Worm (Caenorhabditis elegans): ENCODE measurements around the gene lin-14.

Gene lin-14

DNA sequence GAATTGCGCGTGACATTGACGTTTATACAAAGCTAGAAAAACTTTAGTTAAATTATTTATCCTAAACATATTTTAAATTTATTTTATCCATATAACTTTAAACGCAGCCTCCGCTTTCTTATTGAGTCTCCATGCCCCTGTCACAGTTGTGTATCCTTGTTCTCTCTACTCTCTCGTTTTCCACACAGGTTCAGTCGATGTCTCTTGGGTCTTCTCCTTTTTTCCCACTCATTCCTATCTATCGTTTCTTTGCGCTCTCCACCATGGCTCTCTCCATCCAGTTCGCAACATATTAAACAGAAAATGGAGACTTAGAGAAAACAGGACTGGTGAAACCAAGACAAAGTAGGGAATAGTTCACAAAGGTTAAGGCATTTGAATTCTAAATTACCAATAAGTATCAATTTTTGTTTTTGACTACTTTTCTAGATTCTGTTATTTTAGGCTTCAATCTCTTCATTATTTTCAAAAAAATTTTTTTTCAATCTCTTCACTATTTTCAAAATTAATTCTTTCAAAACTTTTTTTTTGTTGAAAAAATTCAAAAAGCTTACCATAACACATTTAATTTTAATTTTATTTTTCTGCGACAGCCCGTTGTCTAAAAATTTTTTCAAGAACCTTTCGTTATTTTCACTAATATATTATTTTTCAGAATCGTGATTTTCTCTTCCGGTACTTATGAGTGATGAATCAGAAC is 56.8 kb downstream of the lin-14 start, which contains the start of gene sdc-2 (continued):
- TF ChIP-seq mdl-1 (tag; optimal IDR thresholded peaks at IDR 0.05): peak in 1 of 2 experiments; percentile 49
- peak; percentile 91 for TF ChIP-seq nhr-102 (tag; optimal IDR thresholded peaks at IDR 0.05)
- no peak for TF ChIP-seq lin-15B (tag; optimal IDR thresholded peaks at IDR 0.05)
- 0 out of 2 replicates have a peak, but pooled peaks have one; percentile 66 for TF ChIP-seq saeg-2 (GFP tag; IDR thresholded peaks at IDR 0.05)
- TF ChIP-seq mdt-29 (GFP tag; IDR thresholded peaks at IDR 0.05): no peak
- TF ChIP-seq set-16 (GFP tag; IDR thresholded peaks at IDR 0.05): no peak
- no peak for TF ChIP-seq daf-12 (tag; optimal IDR thresholded peaks at IDR 0.05)
- peak in 1 of 2 experiments; percentile 36 for TF ChIP-seq hif-1 (tag; optimal IDR thresholded peaks at IDR 0.05)
- no peak for TF ChIP-seq Y48G9A.11 (GFP tag; IDR thresholded peaks at IDR 0.05)
- no peak for TF ChIP-seq lin-38 (GFP tag; IDR thresholded peaks at IDR 0.05)
- no peak for TF ChIP-seq D1046.2 (GFP tag; IDR thresholded peaks at IDR 0.05)
- no peak for TF ChIP-seq nhr-25 (tag; optimal IDR thresholded peaks at IDR 0.05; ENCODE audit: borderline replicate concordance, insufficient read depth)
- TF ChIP-seq egl-43 (GFP tag; IDR thresholded peaks at IDR 0.05): no peak
- no peak for TF ChIP-seq lin-29 (GFP tag; IDR thresholded peaks at IDR 0.05)
- no peak for TF ChIP-seq ama-1 (optimal IDR thresholded peaks at IDR 0.05)
- TF ChIP-seq mes-2 (tag; optimal IDR thresholded peaks at IDR 0.05; ENCODE audit: poor library complexity, severe bottlenecking): peak; percentile 88
- TF ChIP-seq fkh-10 (GFP tag; optimal IDR thresholded peaks at IDR 0.05): peak; percentile 61
- no peak for TF ChIP-seq F44E2.7 (GFP tag; IDR thresholded peaks at IDR 0.05)
- TF ChIP-seq F37D6.2 (tag; optimal IDR thresholded peaks at IDR 0.05): peak; percentile 77
- TF ChIP-seq ceh-44 (GFP tag; IDR thresholded peaks at IDR 0.05): no peak
- TF ChIP-seq ceh-82 (tag; optimal IDR thresholded peaks at IDR 0.05): no peak
- TF ChIP-seq lir-3 (tag; optimal IDR thresholded peaks at IDR 0.05): no peak
- TF ChIP-seq dpl-1 (GFP tag; optimal IDR thresholded peaks at IDR 0.05): peak; percentile 39
- peak; percentile 87 for TF ChIP-seq duxl-1 (tag; optimal IDR thresholded peaks at IDR 0.05; ENCODE audit: poor library complexity)
- no peak for TF ChIP-seq sdz-12 (GFP tag; optimal IDR thresholded peaks at IDR 0.05)
- TF ChIP-seq nhr-77 (tag; optimal IDR thresholded peaks at IDR 0.05): peak; percentile 96
- no peak for TF ChIP-seq zag-1 (tag; optimal IDR thresholded peaks at IDR 0.05)
- peak; percentile 85 for TF ChIP-seq nhr-42 (GFP tag; IDR thresholded peaks at IDR 0.05)
- peak; percentile 63 for TF ChIP-seq zip-2 (tag; optimal IDR thresholded peaks at IDR 0.05)
- peak; percentile 20 for TF ChIP-seq nhr-237 (tag; optimal IDR thresholded peaks at IDR 0.05)
- TF ChIP-seq arid-1 (GFP tag; conservative IDR thresholded peaks at IDR 0.05): peak; percentile 48; the same call in 1 of the 2 replicates
- peak; percentile 81 for TF ChIP-seq rbr-2 (tag; optimal IDR thresholded peaks at IDR 0.05)
- no peak for TF ChIP-seq ZK337.2 (GFP tag; IDR thresholded peaks at IDR 0.05)
- TF ChIP-seq T26A8.4 (GFP tag; IDR thresholded peaks at IDR 0.05): peak; percentile 78
- no peak for TF ChIP-seq F26F4.8 (GFP tag; conservative IDR thresholded peaks at IDR 0.05)
- TF ChIP-seq hmg-1.1 (GFP tag; IDR thresholded peaks at IDR 0.05): peak; percentile 90
- no peak for TF ChIP-seq pqm-1 (tag; optimal IDR thresholded peaks at IDR 0.05)
- TF ChIP-seq jun-1 (tag; optimal IDR thresholded peaks at IDR 0.05): peak; percentile 50
- TF ChIP-seq nhr-11 (tag; optimal IDR thresholded peaks at IDR 0.05): peak; percentile 75
- peak; percentile 70 for TF ChIP-seq spr-1 (tag; optimal IDR thresholded peaks at IDR 0.05)
- no peak for TF ChIP-seq snpc-1.2 (GFP tag; IDR thresholded peaks at IDR 0.05)
- TF ChIP-seq cey-2 (tag; optimal IDR thresholded peaks at IDR 0.05; ENCODE audit: borderline replicate concordance, insufficient read depth): no peak
- TF ChIP-seq hlh-30 (tag; optimal IDR thresholded peaks at IDR 0.05; ENCODE audit: insufficient read depth): peak; percentile 80
- TF ChIP-seq F49E8.2 (tag; optimal IDR thresholded peaks at IDR 0.05; ENCODE audit: borderline replicate concordance): no peak
- TF ChIP-seq daf-19 (GFP tag; conservative IDR thresholded peaks at IDR 0.05): no peak
- no peak for TF ChIP-seq attf-4 (tag; optimal IDR thresholded peaks at IDR 0.05)
- no peak for TF ChIP-seq ztf-11 (tag; optimal IDR thresholded peaks at IDR 0.05)
- TF ChIP-seq madf-9 (GFP tag; conservative IDR thresholded peaks at IDR 0.05): peak; percentile 26; the same call in 1 of the 2 replicates
- peak; percentile 30 for TF ChIP-seq F10B5.3 (tag; optimal IDR thresholded peaks at IDR 0.05)

Data from whole organism, L4 larva.